Worm (Caenorhabditis elegans) whole organism, L2 larva: ENCODE results near the gene EGAP9.4.

ENCODE experiments used
- C34F6.9 ChIP-seq: fragments of 150-350 bp; optimal IDR thresholded peaks from 2 replicates; lab custom pipeline; 2014; ENCODE audit warnings: missing biosample characterization, missing genetic modification characterization
- alr-1 ChIP-seq: fragments of 150-350 bp; optimal IDR thresholded peaks from 2 replicates; lab custom pipeline; 2014; ENCODE audit warnings: missing biosample characterization, missing genetic modification characterization
- aly-2 ChIP-seq: fragments of 150-350 bp; optimal IDR thresholded peaks from 2 replicates; lab custom pipeline; 2014; ENCODE audit warnings: missing biosample characterization, missing genetic modification characterization
- ama-1 ChIP-seq: fragments of 150-350 bp; optimal IDR thresholded peaks from 2 replicates; lab custom pipeline; 2018; ENCODE audit warnings: inconsistent platforms
- blmp-1 ChIP-seq: sonication (generic microtip); optimal IDR thresholded peaks from 2 replicates; lab custom pipeline; 2017; ENCODE audit warnings: missing genetic modification characterization, mild to moderate bottlenecking, missing compliant biosample characterization, antibody characterized with exemption, moderate library complexity; ENCODE audit not compliant: insufficient read depth
- ceh-16 ChIP-seq: fragments of 150-350 bp; optimal IDR thresholded peaks from 2 replicates; lab custom pipeline; 2014; ENCODE audit warnings: missing biosample characterization, missing genetic modification characterization
- ceh-82 ChIP-seq: fragments of 150-350 bp; optimal IDR thresholded peaks from 2 replicates; lab custom pipeline; 2014; ENCODE audit warnings: missing biosample characterization, missing genetic modification characterization
- egl-27 ChIP-seq: sonication (generic microtip); optimal IDR thresholded peaks from 3 replicates; lab custom pipeline; 2017; ENCODE audit warnings: missing biosample characterization, missing genetic modification reagents, missing genetic modification characterization
- elt-1 ChIP-seq: fragments of 150-350 bp; optimal IDR thresholded peaks from 2 replicates; lab custom pipeline; 2014; ENCODE audit warnings: missing biosample characterization, missing genetic modification characterization
- elt-3 ChIP-seq: sonication (generic microtip); optimal IDR thresholded peaks from 2 replicates; lab custom pipeline; 2017; ENCODE audit warnings: missing biosample characterization, missing genetic modification characterization
- fos-1 ChIP-seq: fragments of 150-350 bp; optimal IDR thresholded peaks from 2 replicates; lab custom pipeline; 2014; ENCODE audit warnings: missing biosample characterization, missing genetic modification characterization
- gmeb-1 ChIP-seq: fragments of 150-350 bp; optimal IDR thresholded peaks from 2 replicates; lab custom pipeline; 2014; ENCODE audit warnings: missing biosample characterization, missing genetic modification characterization
- lin-13 ChIP-seq: fragments of 150-350 bp; optimal IDR thresholded peaks from 2 replicates; lab custom pipeline; 2014; ENCODE audit warnings: missing biosample characterization, missing genetic modification reagents, missing genetic modification characterization
- lin-39 ChIP-seq: fragments of 150-350 bp; optimal IDR thresholded peaks from 2 replicates; lab custom pipeline; 2014; ENCODE audit warnings: missing biosample characterization, missing genetic modification reagents, missing genetic modification characterization
- lsy-2 ChIP-seq, 2 experiments: fragments of 150-350 bp in 1 of 2; sonication (generic microtip) in 1 of 2; optimal IDR thresholded peaks; 2 replicates each; lab custom pipeline; 2014 to 2017; ENCODE audit warnings: missing biosample characterization in 2 of 2, missing genetic modification characterization in 2 of 2
- mab-5 ChIP-seq: fragments of 150-350 bp; optimal IDR thresholded peaks from 2 replicates; lab custom pipeline; 2014; ENCODE audit warnings: missing biosample characterization, missing genetic modification characterization
- mdl-1 ChIP-seq, 2 experiments: fragments of 150-350 bp in 1 of 2; sonication (generic microtip) in 1 of 2; optimal IDR thresholded peaks; 2 replicates each; lab custom pipeline; 2017; ENCODE audit warnings: missing biosample characterization in 2 of 2, missing genetic modification characterization in 2 of 2
- nhr-10 ChIP-seq: sonication (generic microtip); optimal IDR thresholded peaks from 2 replicates; lab custom pipeline; 2017; ENCODE audit warnings: missing biosample characterization, missing genetic modification characterization
- nhr-11 ChIP-seq: fragments of 150-350 bp; optimal IDR thresholded peaks from 2 replicates; lab custom pipeline; 2014; ENCODE audit warnings: missing biosample characterization, missing genetic modification characterization
- nhr-12 ChIP-seq: fragments of 150-350 bp; optimal IDR thresholded peaks from 2 replicates; lab custom pipeline; 2014; ENCODE audit warnings: missing biosample characterization, missing genetic modification characterization
- nhr-129 ChIP-seq: fragments of 150-350 bp; optimal IDR thresholded peaks from 2 replicates; lab custom pipeline; 2014; ENCODE audit warnings: missing biosample characterization, missing genetic modification characterization
- nhr-21 ChIP-seq: fragments of 150-350 bp; optimal IDR thresholded peaks from 2 replicates; lab custom pipeline; 2014; ENCODE audit warnings: missing biosample characterization, missing genetic modification characterization
- nhr-23 ChIP-seq: fragments of 150-350 bp; optimal IDR thresholded peaks from 2 replicates; lab custom pipeline; 2014; ENCODE audit warnings: missing biosample characterization, missing genetic modification reagents, missing genetic modification characterization
- nhr-237 ChIP-seq: fragments of 150-350 bp; optimal IDR thresholded peaks from 2 replicates; lab custom pipeline; 2014; ENCODE audit warnings: missing biosample characterization, missing genetic modification characterization
- nhr-25 ChIP-seq: fragments of 150-350 bp; sonication (generic microtip); optimal IDR thresholded peaks from 3 replicates; lab custom pipeline; 2014; ENCODE audit warnings: missing biosample characterization, missing genetic modification characterization
- peb-1 ChIP-seq: fragments of 150-350 bp; optimal IDR thresholded peaks from 2 replicates; lab custom pipeline; 2014; ENCODE audit warnings: missing biosample characterization, missing genetic modification characterization
- sma-3 ChIP-seq: sonication (generic microtip); optimal IDR thresholded peaks from 2 replicates; lab custom pipeline; 2016; ENCODE audit warnings: missing genetic modification reagents, missing genetic modification characterization, missing compliant biosample characterization
- sma-9 ChIP-seq, 2 experiments: fragments of 150-350 bp in 1 of 2; sonication (generic microtip) in 1 of 2; optimal IDR thresholded peaks; 2 replicates each; lab custom pipeline; 2014 to 2016; ENCODE audit warnings: missing genetic modification characterization in 2 of 2, mild to moderate bottlenecking in 1 of 2, missing biosample characterization in 1 of 2, missing compliant biosample characterization in 1 of 2, missing genetic modification reagents in 1 of 2, moderate library complexity in 1 of 2
- unc-39 ChIP-seq: fragments of 150-350 bp; optimal IDR thresholded peaks from 2 replicates; lab custom pipeline; 2014; ENCODE audit warnings: missing biosample characterization, missing genetic modification characterization
- ztf-1 ChIP-seq: fragments of 200-800 bp; sonication (Bioruptor generic); conservative IDR thresholded peaks from 2 replicates; pipeline ENCODE4 v1.3.6; 2022; ENCODE audit warnings: missing genetic modification characterization, missing compliant biosample characterization
- ztf-11 ChIP-seq: sonication (generic microtip); optimal IDR thresholded peaks from 2 replicates; lab custom pipeline; 2017; ENCODE audit warnings: missing biosample characterization, missing genetic modification characterization

EGAP9.4 gene

DNA sequence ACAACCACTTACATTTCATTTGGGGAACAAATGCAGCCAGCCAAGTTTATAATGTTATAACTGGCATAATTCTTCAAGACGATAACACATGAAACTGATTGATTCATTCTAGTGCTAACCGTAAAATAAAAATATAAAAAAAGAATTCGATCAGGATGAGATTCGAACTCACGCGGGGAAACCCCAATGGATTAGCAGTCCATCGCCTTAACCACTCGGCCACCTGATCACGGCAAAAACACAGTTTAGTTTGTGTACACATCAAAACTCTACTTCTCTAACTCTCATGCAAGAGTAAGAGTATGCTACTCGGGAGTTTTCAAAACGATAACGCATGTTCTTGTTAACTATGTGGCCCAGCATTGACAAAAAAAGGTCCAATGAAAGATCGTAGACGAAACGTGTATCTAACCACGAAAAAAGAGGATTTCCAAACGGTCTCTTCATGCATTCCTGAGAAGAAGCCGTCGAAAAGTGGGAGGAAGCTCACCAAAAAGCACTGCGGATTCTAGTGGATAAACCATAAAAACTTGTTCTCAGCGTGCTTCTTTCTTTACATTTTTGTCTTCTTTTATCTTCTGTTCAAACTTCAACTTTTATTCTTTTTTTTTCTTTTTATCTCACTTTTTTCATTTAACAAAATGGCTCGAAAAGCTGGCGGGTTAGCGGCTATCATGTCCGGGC, 24.8 kb upstream of the EGAP9.4 start, which contains the start of gene twk-10:
Gene twk-10 (plus strand): TSS at position 634 of the 684 bp plus-strand sequence.
- TF ChIP-seq egl-27 (tag; lab: Kevin White, UChicago) (no peak), sma-9 (GFP tag; optimal IDR thresholded peaks at IDR 0.05; lab: Kevin White, UChicago) (peak; percentile 43), sma-9 (tag; optimal IDR thresholded peaks at IDR 0.05; lab: Kevin White, UChicago) (no peak), ztf-11 (tag; lab: Kevin White, UChicago) (no peak), nhr-129 (peak; percentile 54), ztf-1 (GFP tag; lab: Robert Waterston, UW) (no peak), fos-1 (tag; lab: Kevin White, UChicago) (peak; percentile 59), elt-1 (tag; lab: Kevin White, UChicago) (no peak), ceh-16 (tag; lab: Kevin White, UChicago) (no peak), lin-13 (GFP tag; lab: Kevin White, UChicago) (no peak), nhr-237 (tag; lab: Kevin White, UChicago) (no peak), C34F6.9 (tag; lab: Kevin White, UChicago) (peak; percentile 18), mab-5 (tag; lab: Kevin White, UChicago) (no peak), sma-3 (GFP tag; lab: Kevin White, UChicago) (peak; percentile 19)

ce11 chrV:6554308-6554707, 22.4 kb upstream of the EGAP9.4 start, which contains the start of gene K04A8.19:
Gene K04A8.19 (minus strand): TSS chrV:6554408.
- no peak for TF ChIP-seq lin-13 (GFP tag; lab: Kevin White, UChicago)
- no peak for TF ChIP-seq nhr-11 (tag; lab: Kevin White, UChicago)
- TF ChIP-seq nhr-25 (tag; lab: Kevin White, UChicago) = no peak
- no peak for TF ChIP-seq elt-1 (tag; lab: Kevin White, UChicago)
- TF ChIP-seq ztf-1 (GFP tag; lab: Robert Waterston, UW) = no peak
- TF ChIP-seq nhr-129 = no peak

DNA sequence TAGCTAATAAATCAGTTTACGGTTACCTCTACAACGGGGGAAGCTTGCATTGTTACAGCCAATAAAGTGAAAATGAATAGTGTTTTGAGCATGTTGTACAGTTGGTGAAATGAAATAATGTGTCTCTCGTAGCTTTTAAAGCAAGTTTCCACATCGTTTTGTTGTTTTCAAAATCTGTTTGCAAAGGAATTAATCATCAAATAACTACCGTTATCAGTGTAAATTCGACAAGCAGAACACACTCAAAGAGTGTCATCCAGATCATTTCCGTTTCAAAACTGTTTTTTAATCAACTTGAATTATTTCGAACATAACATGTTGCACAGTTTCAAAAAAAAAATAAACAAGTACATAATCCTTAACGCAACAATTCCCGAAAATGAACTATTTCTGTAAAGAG, 19.6 kb upstream of the EGAP9.4 start, which contains the start of gene spp-27:
Gene spp-27 (minus strand): TSS at position 101 of the 400 bp plus-strand sequence.
- TF ChIP-seq mdl-1 (tag; optimal IDR thresholded peaks at IDR 0.05; lab: Kevin White, UChicago) (no peak), peb-1 (no peak), alr-1 (no peak), aly-2 (tag; lab: Kevin White, UChicago) (no peak), nhr-237 (tag; lab: Kevin White, UChicago) (no peak), ztf-1 (GFP tag; lab: Robert Waterston, UW) (no peak)

- TF ChIP-seq nhr-10 (tag; lab: Kevin White, UChicago) = no peak
- TF ChIP-seq nhr-12 (tag; lab: Kevin White, UChicago) = no peak
- no peak for TF ChIP-seq nhr-23 (tag; lab: Kevin White, UChicago)
- TF ChIP-seq C34F6.9 (tag; lab: Kevin White, UChicago) = no peak
- no peak for TF ChIP-seq lin-39 (tag; lab: Kevin White, UChicago)
- TF ChIP-seq ztf-11 (tag; lab: Kevin White, UChicago) = no peak
- TF ChIP-seq aly-2 (tag; lab: Kevin White, UChicago) = no peak
- no peak for TF ChIP-seq nhr-129
- no peak for TF ChIP-seq blmp-1 (tag; lab: Kevin White, UChicago)
- no peak for TF ChIP-seq gmeb-1 (tag; lab: Kevin White, UChicago)
- no peak for TF ChIP-seq ama-1 (lab: Kevin White, UChicago)
- no peak for TF ChIP-seq lsy-2 (tag; optimal IDR thresholded peaks at IDR 0.05; lab: Kevin White, UChicago)
- no peak for TF ChIP-seq unc-39 (tag; lab: Kevin White, UChicago)
- TF ChIP-seq ceh-82 (tag; lab: Kevin White, UChicago) = no peak
- TF ChIP-seq elt-3 (tag; lab: Kevin White, UChicago) = no peak
- TF ChIP-seq nhr-21 (tag; lab: Kevin White, UChicago) = no peak
- TF ChIP-seq mdl-1 (tag; optimal IDR thresholded peaks at IDR 0.05; lab: Kevin White, UChicago) = no peak
- TF ChIP-seq, all 48 proteins: peak for 0
These were observed 18.6 kb upstream of the EGAP9.4 start, which contains the start of gene spp-20 for ce11 chrV:6558103-6558502. Gene spp-20 (minus strand): TSS chrV:6558203.

- no peak for TF ChIP-seq nhr-23 (tag; lab: Kevin White, UChicago)
These were observed 17.6 kb upstream of the EGAP9.4 start, which contains the start of gene spp-26 for ce11 chrV:6559105-6559504. Gene spp-26 (minus strand): TSS chrV:6559205.
